Worm (Caenorhabditis elegans) whole organism, young adult: ENCODE measurements around the gene stdh-2.

Experiments used
- K11D2.4 ChIP-seq: fragments of 200-800 bp; sonication (Bioruptor generic); IDR thresholded peaks from 2 replicates; pipeline ENCODE4 v1.3.6; 2022; ENCODE audit warnings: missing genetic modification reagents, missing genetic modification characterization, missing compliant biosample characterization
- Y95B8A.8 ChIP-seq: fragments of 200-800 bp; sonication (Bioruptor generic); IDR thresholded peaks from 2 replicates; pipeline ENCODE4 v1.3.6; 2022; ENCODE audit warnings: missing genetic modification reagents, missing genetic modification characterization, missing compliant biosample characterization
- bed-2 ChIP-seq: fragments of 200-800 bp; sonication (Bioruptor generic); IDR thresholded peaks from 2 replicates; pipeline ENCODE4 v1.3.6; 2022; ENCODE audit warnings: missing genetic modification reagents, missing genetic modification characterization, missing compliant biosample characterization
- dpl-1 ChIP-seq: fragments of 150-350 bp; optimal IDR thresholded peaks from 2 replicates; lab custom pipeline; 2014; ENCODE audit warnings: missing biosample characterization, missing genetic modification reagents, missing genetic modification characterization
- pha-4 ChIP-seq: fragments of 150-350 bp; sonication (generic microtip); optimal IDR thresholded peaks from 2 replicates; lab custom pipeline; 2014; ENCODE audit warnings: missing biosample characterization, missing genetic modification reagents, missing genetic modification characterization
- unc-130 ChIP-seq: sonication (generic microtip); optimal IDR thresholded peaks from 2 replicates; lab custom pipeline; 2016; ENCODE audit warnings: missing genetic modification reagents, missing genetic modification characterization, missing compliant biosample characterization

ce11 chrV:16180350-16180749, 43.8 kb upstream of the stdh-2 start, which contains the start of gene str-106:
- TF ChIP-seq bed-2 (GFP tag; lab: Robert Waterston, UW) (no peak), pha-4 (no peak), unc-130 (no peak), Y95B8A.8 (no peak), dpl-1 (GFP tag; lab: Kevin White, UChicago) (no peak), K11D2.4 (GFP tag; lab: Robert Waterston, UW) (no peak)
